Worm (Caenorhabditis elegans) whole organism, L3 larva: ENCODE measurements around the gene drap-1.

Source experiments
- ZK546.5 ChIP-seq: sonication (generic microtip); optimal IDR thresholded peaks from 2 replicates; lab custom pipeline; 2017; ENCODE audit warnings: missing biosample characterization, missing genetic modification characterization
- ceh-82 ChIP-seq: fragments of 150-350 bp; optimal IDR thresholded peaks from 2 replicates; lab custom pipeline; 2014; ENCODE audit warnings: missing biosample characterization, missing genetic modification characterization
- ceh-9 ChIP-seq: sonication (generic microtip); optimal IDR thresholded peaks from 2 replicates; lab custom pipeline; 2018; ENCODE audit warnings: missing biosample characterization, missing genetic modification characterization
- fkh-2 ChIP-seq: fragments of 150-350 bp; optimal IDR thresholded peaks from 2 replicates; lab custom pipeline; 2014; ENCODE audit warnings: missing biosample characterization, missing genetic modification reagents, missing genetic modification characterization
- jun-1 ChIP-seq: fragments of 150-350 bp; optimal IDR thresholded peaks from 2 replicates; lab custom pipeline; 2014; ENCODE audit warnings: missing biosample characterization, missing genetic modification reagents, missing genetic modification characterization
- lin-39 ChIP-seq: fragments of 150-350 bp; optimal IDR thresholded peaks from 2 replicates; lab custom pipeline; 2018; ENCODE audit warnings: missing biosample characterization, missing genetic modification reagents, missing genetic modification characterization
- nhr-76 ChIP-seq: fragments of 150-350 bp; sonication (generic microtip); optimal IDR thresholded peaks from 5 replicates; lab custom pipeline; 2014; ENCODE audit warnings: missing biosample characterization, missing genetic modification characterization
- nhr-77 ChIP-seq: fragments of 150-350 bp; optimal IDR thresholded peaks from 2 replicates; lab custom pipeline; 2014; ENCODE audit warnings: missing biosample characterization, missing genetic modification characterization
- pha-4 ChIP-seq: fragments of 150-350 bp; optimal IDR thresholded peaks from 2 replicates; lab custom pipeline; 2014; ENCODE audit warnings: missing biosample characterization, missing genetic modification reagents, missing genetic modification characterization
- pqm-1 ChIP-seq: fragments of 150-350 bp; optimal IDR thresholded peaks from 2 replicates; lab custom pipeline; 2017; ENCODE audit warnings: missing biosample characterization, missing genetic modification characterization, inconsistent platforms
- skn-1 ChIP-seq: fragments of 150-350 bp; optimal IDR thresholded peaks from 2 replicates; lab custom pipeline; 2014; ENCODE audit warnings: missing biosample characterization, missing genetic modification characterization
- tbx-2 ChIP-seq: sonication (generic microtip); optimal IDR thresholded peaks from 2 replicates; lab custom pipeline; 2016; ENCODE audit warnings: mild to moderate bottlenecking, missing genetic modification characterization, missing compliant biosample characterization
- zag-1 ChIP-seq: fragments of 150-350 bp; optimal IDR thresholded peaks from 2 replicates; lab custom pipeline; 2014; ENCODE audit warnings: missing biosample characterization, missing genetic modification characterization
- ztf-11 ChIP-seq: fragments of 150-350 bp; optimal IDR thresholded peaks from 2 replicates; lab custom pipeline; 2014; ENCODE audit warnings: missing biosample characterization, missing genetic modification characterization

DNA sequence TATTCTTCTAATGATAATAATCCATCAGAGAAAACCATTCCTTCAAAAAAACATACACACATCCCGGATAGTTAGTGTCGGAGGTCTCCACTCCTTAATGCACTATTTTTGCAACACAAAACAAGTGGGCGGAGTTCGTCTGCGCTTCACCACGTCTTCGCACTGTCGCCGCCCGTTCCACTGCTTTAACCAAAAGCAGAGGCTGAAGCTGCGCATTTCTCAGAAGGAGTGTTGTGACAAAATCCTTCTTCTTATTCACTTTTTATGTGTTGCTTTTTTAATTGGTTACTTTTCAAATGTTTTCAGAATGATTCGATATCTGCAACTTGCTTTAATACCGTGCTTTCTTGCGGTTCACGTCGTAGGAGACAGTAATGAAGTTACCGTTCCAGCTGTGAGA, 15.0 kb downstream of the drap-1 start, which contains the start of gene F58E6.13:
- TF ChIP-seq pqm-1 (tag; lab: Kevin White, UChicago) (no peak), jun-1 (tag; lab: Kevin White, UChicago) (no peak), nhr-77 (tag; lab: Kevin White, UChicago) (no peak), nhr-76 (no peak), ZK546.5 (tag; lab: Kevin White, UChicago) (no peak), lin-39 (tag; lab: Kevin White, UChicago) (no peak), pha-4 (tag; lab: Kevin White, UChicago) (no peak), tbx-2 (tag; lab: Kevin White, UChicago) (no peak), zag-1 (tag; lab: Kevin White, UChicago) (no peak), ceh-82 (tag; lab: Kevin White, UChicago) (no peak), skn-1 (no peak), fkh-2 (no peak), ceh-9 (tag; lab: Kevin White, UChicago) (no peak), ztf-11 (no peak)
